Fruit fly (Drosophila melanogaster) Kc167 (cell line): ENCODE results near the gene nAChRbeta3.

Experiments used
- Myc ChIP-seq: fragments of >200 bp; optimal IDR thresholded peaks from 2 replicates; lab custom pipeline; 2017; ENCODE audit warnings: missing external identifiers
- Sin3A ChIP-seq: fragments of >200 bp; optimal IDR thresholded peaks from 2 replicates; lab custom pipeline; 2018; ENCODE audit warnings: missing external identifiers
- h ChIP-seq: fragments of >200 bp; optimal IDR thresholded peaks from 3 replicates; lab custom pipeline; 2018; ENCODE audit warnings: missing external identifiers
- insv ChIP-seq: fragments of >200 bp; optimal IDR thresholded peaks from 3 replicates; lab custom pipeline; 2018; ENCODE audit warnings: missing external identifiers
- psq ChIP-seq: fragments of >200 bp; optimal IDR thresholded peaks from 2 replicates; lab custom pipeline; 2017; ENCODE audit warnings: missing external identifiers
- ttk ChIP-seq: sonication (Bioruptor generic); optimal IDR thresholded peaks from 2 replicates; lab custom pipeline; 2017; ENCODE audit warnings: missing external identifiers

Gene nAChRbeta3

DNA sequence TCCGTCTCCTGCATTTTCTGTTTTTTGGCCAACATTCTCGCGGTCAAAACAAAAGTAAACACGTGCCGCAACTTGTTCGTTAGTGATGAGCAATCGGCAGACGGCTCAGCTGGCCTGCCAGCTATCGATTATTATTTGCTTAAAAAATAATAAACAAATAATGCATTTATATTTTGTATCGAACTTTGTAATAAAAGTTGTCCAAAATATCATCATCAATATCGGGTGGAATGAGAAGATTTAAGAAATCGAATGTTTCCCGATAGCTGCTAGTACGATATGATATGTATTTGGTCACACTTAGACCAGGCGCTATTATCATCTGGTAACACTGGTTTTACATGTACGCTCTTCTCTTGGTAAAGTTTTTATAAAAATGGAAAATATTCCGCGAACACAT, 23.1 kb downstream of the nAChRbeta3 start, which contains the start of the genes Nle and Sf3b1:
Gene Nle (minus strand): TSS at position 92 of the 400 bp plus-strand sequence.
Gene Sf3b1 (plus strand): TSS at position 311 of the 400 bp plus-strand sequence.
- TF ChIP-seq psq (lab: Kevin White, UChicago) (no peak), h (lab: Kevin White, UChicago) (no peak)

dm6 chr2L:574226-574625, 29.3 kb downstream of the nAChRbeta3 start, which contains the start of the genes Ipk2 and cold:
Gene Ipk2, minus strand, starts transcription at chr2L:574264.
Gene cold, plus strand, starts transcription at chr2L:574291.
- TF ChIP-seq psq (lab: Kevin White, UChicago) (no peak), insv (lab: Kevin White, UChicago) (no peak), Sin3A (lab: Kevin White, UChicago) (no peak)

DNA sequence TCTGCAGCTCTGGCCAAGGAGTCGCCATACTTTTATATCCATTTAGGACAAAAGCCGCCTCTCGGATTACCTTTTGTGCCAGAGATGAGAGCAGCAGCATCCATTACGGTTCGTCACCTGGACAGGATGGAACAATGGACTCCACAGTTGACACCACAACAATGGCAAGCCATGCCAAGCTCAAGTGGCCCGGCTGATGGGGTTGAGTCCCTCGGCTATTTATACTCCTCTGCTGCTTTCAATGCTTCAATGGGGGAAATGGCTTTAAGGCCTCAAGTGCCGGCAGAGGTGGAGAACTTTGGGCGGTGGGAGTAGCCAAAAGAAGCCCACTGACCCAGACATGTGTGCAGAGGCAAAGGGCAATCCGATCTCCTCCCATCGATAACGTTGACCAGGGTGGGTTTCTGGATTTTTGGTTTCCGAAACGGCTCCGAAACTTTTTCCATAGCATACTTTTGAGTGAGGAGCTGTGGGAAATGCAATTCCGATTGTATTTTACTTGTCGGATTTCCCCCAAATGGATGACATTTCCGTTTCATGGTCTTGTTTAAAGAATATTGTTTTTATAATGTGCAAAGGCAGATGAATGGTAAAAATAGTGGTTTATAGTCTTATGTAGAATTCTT, 31.7 kb downstream of the nAChRbeta3 start, which contains the start of gene Ptth:
Gene Ptth (minus strand): TSS at position 338 of the 626 bp plus-strand sequence.
- TF ChIP-seq ttk (lab: Kevin White, UChicago) (no peak), insv (lab: Kevin White, UChicago) (no peak), h (lab: Kevin White, UChicago) (no peak), psq (lab: Kevin White, UChicago) (no peak), Sin3A (lab: Kevin White, UChicago) (no peak), Myc (lab: Kevin White, UChicago) (no peak)

- TF ChIP-seq Myc (lab: Kevin White, UChicago) (no peak), ttk (lab: Kevin White, UChicago) (no peak), Sin3A (lab: Kevin White, UChicago) (no peak), psq (lab: Kevin White, UChicago) (no peak), insv (lab: Kevin White, UChicago) (no peak), h (lab: Kevin White, UChicago) (no peak)
Observed at dm6 chr2L:577186-577585, 32.3 kb downstream of the nAChRbeta3 start, which contains the start of gene Pph13. Gene Pph13, plus strand, starts transcription at chr2L:577486.

DNA sequence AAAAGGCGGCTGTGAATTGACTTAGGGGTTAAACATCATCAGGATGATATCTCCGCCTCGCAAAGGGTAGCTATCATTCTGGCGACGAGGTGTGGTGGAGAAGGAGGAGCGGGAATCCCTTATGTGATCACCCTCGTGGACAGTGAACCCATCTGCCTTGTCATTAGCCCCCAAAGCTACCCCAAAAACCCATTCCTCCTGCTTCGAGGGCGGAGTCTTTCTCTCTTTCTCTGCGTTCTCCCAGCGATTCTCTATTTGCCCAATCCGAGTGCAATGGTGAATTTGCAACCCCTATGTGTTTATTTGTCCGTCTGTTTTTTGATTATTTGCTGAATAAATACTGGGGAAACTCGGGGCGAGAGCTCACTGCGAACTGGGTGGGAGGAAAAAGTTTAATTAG, 40.3 kb downstream of the nAChRbeta3 start:
- TF ChIP-seq ttk (lab: Kevin White, UChicago) = no peak
- no peak for TF ChIP-seq psq (lab: Kevin White, UChicago)
- no peak for TF ChIP-seq insv (lab: Kevin White, UChicago)
- TF ChIP-seq Myc (lab: Kevin White, UChicago) = no peak
- TF ChIP-seq h (lab: Kevin White, UChicago) = no peak
- TF ChIP-seq Sin3A (lab: Kevin White, UChicago) = no peak

DNA sequence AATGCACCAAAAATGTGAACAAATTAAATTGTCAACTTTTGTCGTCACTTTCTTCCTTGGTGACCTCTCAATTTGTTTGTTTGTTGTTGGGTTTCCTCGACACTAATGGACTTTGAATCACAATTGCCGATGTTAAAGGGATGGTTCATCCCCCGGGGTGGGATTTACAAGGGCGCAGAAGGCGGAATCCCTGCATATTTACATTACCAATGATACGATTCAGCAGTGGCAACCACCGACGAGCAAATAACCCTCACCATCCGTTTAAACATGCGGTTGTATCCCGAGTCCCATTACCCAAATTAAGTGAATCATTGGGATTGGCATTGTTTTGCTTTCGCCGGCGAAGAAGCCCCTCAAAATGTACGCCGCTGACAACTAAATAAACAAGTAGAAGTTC, 46.6 kb downstream of the nAChRbeta3 start:
- no peak for TF ChIP-seq ttk (lab: Kevin White, UChicago)
- TF ChIP-seq Sin3A (lab: Kevin White, UChicago) = no peak
- no peak for TF ChIP-seq Myc (lab: Kevin White, UChicago)
- no peak for TF ChIP-seq h (lab: Kevin White, UChicago)
- no peak for TF ChIP-seq psq (lab: Kevin White, UChicago)
- TF ChIP-seq insv (lab: Kevin White, UChicago) = no peak

dm6 chr2L:594048-594447, 49.1 kb downstream of the nAChRbeta3 start:
- TF ChIP-seq Myc (lab: Kevin White, UChicago) (no peak), ttk (lab: Kevin White, UChicago) (no peak), psq (lab: Kevin White, UChicago) (no peak), h (lab: Kevin White, UChicago) (no peak), insv (lab: Kevin White, UChicago) (no peak), Sin3A (lab: Kevin White, UChicago) (no peak)

DNA sequence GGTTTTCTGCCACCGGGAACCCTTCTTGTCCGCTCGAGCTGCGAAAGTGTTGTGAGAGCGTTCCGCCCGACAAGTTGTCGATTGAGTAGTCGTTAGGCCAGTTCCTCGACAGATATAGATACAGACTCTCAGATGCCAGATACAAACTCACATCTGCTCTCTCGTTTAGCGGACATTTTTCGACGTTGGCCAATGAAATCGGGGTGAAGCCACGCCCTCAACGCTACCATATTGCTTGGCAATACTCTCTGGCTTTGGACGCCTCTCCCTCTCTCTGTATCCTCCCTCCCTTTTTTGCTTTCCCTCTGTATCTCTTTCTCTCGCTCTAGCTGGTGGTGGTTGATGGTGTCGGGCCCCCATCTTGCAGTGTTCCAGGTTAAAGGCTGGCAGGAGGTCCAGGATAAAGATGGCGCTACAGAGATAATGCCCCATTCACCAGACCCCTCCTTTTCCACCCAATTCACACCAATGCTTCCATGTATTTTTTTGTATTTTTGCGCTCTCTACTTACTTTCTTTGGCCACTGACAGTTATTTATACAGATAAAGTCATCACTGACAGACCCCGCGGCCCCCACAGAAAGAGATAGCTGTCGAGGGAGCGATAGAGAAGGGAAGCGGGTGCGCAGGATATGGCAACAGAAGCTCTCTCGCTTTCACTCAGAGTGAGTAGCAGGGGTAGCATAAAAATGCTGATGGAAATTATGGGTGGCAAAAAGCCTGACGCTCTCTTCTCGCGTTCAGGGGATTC, 49.9 kb downstream of the nAChRbeta3 start, which contains the start of gene Gsc:
Gene Gsc (minus strand): TSS at position 51 of the 750 bp plus-strand sequence.
- TF ChIP-seq h (lab: Kevin White, UChicago) (no peak), ttk (lab: Kevin White, UChicago) (no peak), Sin3A (lab: Kevin White, UChicago) (no peak), Myc (lab: Kevin White, UChicago) (no peak), psq (lab: Kevin White, UChicago) (no peak), insv (lab: Kevin White, UChicago) (no peak)
